Worm (Caenorhabditis elegans): ENCODE measurements around the gene nhr-101.

DNA sequence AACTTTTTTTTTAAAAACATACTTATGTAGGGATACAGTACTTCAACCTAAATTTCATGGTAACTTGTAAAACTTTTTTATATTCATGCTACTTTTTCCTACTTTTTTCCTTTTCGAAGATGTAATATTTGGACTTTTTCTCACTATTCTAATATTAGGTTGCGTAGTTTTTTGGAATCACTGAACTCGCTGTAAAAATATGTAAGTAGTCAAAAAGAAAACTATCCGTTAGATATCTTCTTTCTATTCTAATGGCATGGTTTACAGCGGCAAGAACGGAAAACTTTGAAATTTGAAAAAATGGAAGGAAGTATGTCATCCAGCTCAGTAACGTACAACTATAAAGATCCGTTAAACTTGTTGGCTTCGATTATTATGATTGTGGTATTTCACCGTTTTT is 19.2 kb downstream of the nhr-101 start, which contains the start of gene srx-82:
- TF ChIP-seq flt-1 (GFP tag; IDR thresholded peaks at IDR 0.05) (no peak), cog-1 (tag; optimal IDR thresholded peaks at IDR 0.05) (no peak), klf-2 (GFP tag; conservative IDR thresholded peaks at IDR 0.05) (no peak), ztf-23 (GFP tag; IDR thresholded peaks at IDR 0.05) (no peak), T22C8.4 (GFP tag; IDR thresholded peaks at IDR 0.05) (no peak), med-1 (GFP tag; optimal IDR thresholded peaks at IDR 0.05; ENCODE audit: insufficient read depth) (no peak)
